Worm (Caenorhabditis elegans): Measurements from ENCODE around the gene H04D03.4.
A peak's percentile ranks its signal among the peaks of the same experiment; 100 is the strongest.
"Not testable (repeated sequence)": the region's sequence is repeated elsewhere in the genome, so short reads cannot be mapped to it uniquely, and the experiment has no call there.

The H04D03.4 gene

ce11 chrIII:10438780-10439179, 12.1 kb downstream of the H04D03.4 start, which contains the start of gene H04D03.6:
Gene H04D03.6, minus strand, starts transcription at chrIII:10438880.
- TF ChIP-seq mab-5, snpc-4, pha-4 (tag; optimal IDR thresholded peaks at IDR 0.05): not testable (repeated sequence)

ce11 chrIII:10435938-10436842, 14.7 kb downstream of the H04D03.4 start, which contains the start of the genes smrd-1 and enu-3.1:
Gene smrd-1, minus strand, starts transcription at chrIII:10435988.
Gene enu-3.1, plus strand, starts transcription at chrIII:10436276.
- TF ChIP-seq mep-1 (tag; optimal IDR thresholded peaks at IDR 0.05) (peak; percentile 17), sptf-1 (tag; optimal IDR thresholded peaks at IDR 0.05) (peak; percentile 42), lsy-2 (tag; optimal IDR thresholded peaks at IDR 0.05) (peak; percentile 30), ces-1 (GFP tag; optimal IDR thresholded peaks at IDR 0.05) (peak; percentile 99)

ce11 chrIII:10432104-10432503, 18.8 kb downstream of the H04D03.4 start:
- no peak for TF ChIP-seq zip-8 (tag; optimal IDR thresholded peaks at IDR 0.05)
- TF ChIP-seq flh-1 (GFP tag; optimal IDR thresholded peaks at IDR 0.05) = peak; percentile 17
- TF ChIP-seq ceh-39 (tag; optimal IDR thresholded peaks at IDR 0.05) = no peak
- TF ChIP-seq ham-2 (GFP tag; optimal IDR thresholded peaks at IDR 0.05) = peak; percentile 2
- TF ChIP-seq blmp-1 (tag; optimal IDR thresholded peaks at IDR 0.05) = no peak
- peak; percentile 72 for TF ChIP-seq drap-1 (GFP tag; optimal IDR thresholded peaks at IDR 0.05)
- peak; percentile 14 for TF ChIP-seq nhr-28 (tag; optimal IDR thresholded peaks at IDR 0.05)
- peak; percentile 46 for TF ChIP-seq ceh-43 (GFP tag; optimal IDR thresholded peaks at IDR 0.05)
- no peak for TF ChIP-seq snpc-4 (tag; optimal IDR thresholded peaks at IDR 0.05)
- peak; percentile 92 for TF ChIP-seq hlh-1 (tag; optimal IDR thresholded peaks at IDR 0.05)
- TF ChIP-seq mab-5 (tag; optimal IDR thresholded peaks at IDR 0.05) = peak; percentile 54
- peak; percentile 73 for TF ChIP-seq unc-62 (GFP tag; optimal IDR thresholded peaks at IDR 0.05)
- no peak for TF ChIP-seq elt-1 (tag; optimal IDR thresholded peaks at IDR 0.05; ENCODE audit: borderline replicate concordance, insufficient read depth)
- TF ChIP-seq unc-39 (tag; optimal IDR thresholded peaks at IDR 0.05) = no peak
- TF ChIP-seq nhr-237 (tag; optimal IDR thresholded peaks at IDR 0.05) = no peak
- no peak for TF ChIP-seq mep-1 (tag; optimal IDR thresholded peaks at IDR 0.05)
- peak; percentile 21 for TF ChIP-seq ces-1 (GFP tag; optimal IDR thresholded peaks at IDR 0.05)
- no peak for TF ChIP-seq nhr-76 (tag; optimal IDR thresholded peaks at IDR 0.05)
- TF ChIP-seq lin-13 (tag; optimal IDR thresholded peaks at IDR 0.05) = peak; percentile 50
- TF ChIP-seq nhr-2 (tag; optimal IDR thresholded peaks at IDR 0.05) = no peak
- no peak for TF ChIP-seq elt-3 (tag; optimal IDR thresholded peaks at IDR 0.05)
- TF ChIP-seq ceh-83 (GFP tag; optimal IDR thresholded peaks at IDR 0.05) = peak; percentile 84
- TF ChIP-seq cnd-1 (tag; optimal IDR thresholded peaks at IDR 0.05) = peak; percentile 79
- TF ChIP-seq sptf-1 (tag; optimal IDR thresholded peaks at IDR 0.05) = peak; percentile 72
- no peak for TF ChIP-seq tbx-8 (GFP tag; optimal IDR thresholded peaks at IDR 0.05)
- TF ChIP-seq sem-2 (GFP tag; optimal IDR thresholded peaks at IDR 0.05) = peak; percentile 34
- TF ChIP-seq ztf-11 (tag; optimal IDR thresholded peaks at IDR 0.05) = no peak
- TF ChIP-seq mls-2 (tag; optimal IDR thresholded peaks at IDR 0.05) = peak; percentile 69
- TF ChIP-seq M03D4.4 (tag; optimal IDR thresholded peaks at IDR 0.05) = peak; percentile 75
- TF ChIP-seq nhr-12 (tag; optimal IDR thresholded peaks at IDR 0.05) = no peak
- TF ChIP-seq lsy-2 (tag; optimal IDR thresholded peaks at IDR 0.05) = peak; percentile 8
- peak; percentile 4 for TF ChIP-seq pha-4 (tag; optimal IDR thresholded peaks at IDR 0.05)
- peak; percentile 86 for TF ChIP-seq unc-120 (tag; optimal IDR thresholded peaks at IDR 0.05; ENCODE audit: poor library complexity, severe bottlenecking)
- TF ChIP-seq lin-32 (GFP tag; optimal IDR thresholded peaks at IDR 0.05) = peak; percentile 53
- TF ChIP-seq bed-3 (GFP tag; optimal IDR thresholded peaks at IDR 0.05) = peak; percentile 21
